Worm (Caenorhabditis elegans): ENCODE data around the gene abu-10.

Gene abu-10

DNA sequence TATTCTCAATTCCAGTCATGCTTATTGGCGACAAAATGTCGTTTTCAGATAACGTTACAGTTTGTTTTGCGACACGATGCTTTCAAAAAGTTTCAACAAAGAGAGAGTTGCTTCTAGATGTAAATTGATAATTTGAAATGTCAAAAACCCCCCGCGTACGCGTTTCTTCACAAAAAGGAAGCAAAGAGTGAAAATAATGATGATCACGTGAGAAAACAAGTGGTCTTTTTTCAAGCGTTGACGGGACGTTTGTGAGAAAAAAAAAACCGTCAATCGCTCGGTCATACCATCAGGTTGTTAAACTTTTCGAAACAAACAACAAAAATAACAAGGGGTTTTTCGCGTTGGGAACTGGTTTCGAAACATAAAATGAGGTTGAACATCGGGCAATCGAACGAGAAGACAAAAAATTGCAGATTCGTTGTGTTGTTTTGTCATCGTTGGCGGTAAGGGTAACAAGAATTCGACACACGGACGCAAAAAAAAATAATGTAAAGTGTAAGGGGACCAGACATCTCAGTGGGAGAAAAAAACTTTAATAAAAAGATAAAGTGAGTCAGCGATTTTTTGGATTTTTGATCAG is 34.2 kb downstream of the abu-10 start (continued):
- no peak for TF ChIP-seq hrde-1 (tag; optimal IDR thresholded peaks at IDR 0.05; ENCODE audit: borderline replicate concordance)
- peak; percentile 45 for TF ChIP-seq attf-5 (GFP tag; optimal IDR thresholded peaks at IDR 0.05)
- no peak for TF ChIP-seq gei-17 (GFP tag; optimal IDR thresholded peaks at IDR 0.05)
- no peak for TF ChIP-seq B0019.2 (GFP tag; conservative IDR thresholded peaks at IDR 0.05)
- no peak for TF ChIP-seq F55B11.4 (tag; optimal IDR thresholded peaks at IDR 0.05; ENCODE audit: borderline replicate concordance, insufficient read depth)
- no peak for TF ChIP-seq mes-4 (tag; optimal IDR thresholded peaks at IDR 0.05)
- no peak for TF ChIP-seq egrh-3 (GFP tag; IDR thresholded peaks at IDR 0.05)
- TF ChIP-seq rpc-1 (optimal IDR thresholded peaks at IDR 0.05): no peak
- TF ChIP-seq rpc-1 (tag; optimal IDR thresholded peaks at IDR 0.05): no peak
- no peak for TF ChIP-seq T07F8.4 (tag; optimal IDR thresholded peaks at IDR 0.05)
- no peak for TF ChIP-seq ceh-91 (GFP tag; IDR thresholded peaks at IDR 0.05)
- TF ChIP-seq K11D2.4 (GFP tag; IDR thresholded peaks at IDR 0.05): peak; percentile 51; the same call in 1 of the 2 replicates
- TF ChIP-seq B0336.3 (GFP tag; IDR thresholded peaks at IDR 0.05): 0 out of 2 replicates have a peak, but pooled peaks have one; percentile 43
- no peak for TF ChIP-seq ceh-58 (GFP tag; IDR thresholded peaks at IDR 0.05)
- no peak for TF ChIP-seq mel-28 (tag; optimal IDR thresholded peaks at IDR 0.05; ENCODE audit: borderline replicate concordance)
- no peak for TF ChIP-seq Y67H2A.10 (GFP tag; conservative IDR thresholded peaks at IDR 0.05)
- TF ChIP-seq unc-130 (GFP tag; optimal IDR thresholded peaks at IDR 0.05): no peak
- TF ChIP-seq nhr-120 (GFP tag; IDR thresholded peaks at IDR 0.05): no peak
- no peak for TF ChIP-seq tbx-9 (tag; optimal IDR thresholded peaks at IDR 0.05; ENCODE audit: borderline replicate concordance)
- no peak for TF ChIP-seq F57A8.1 (GFP tag; optimal IDR thresholded peaks at IDR 0.05)
- no peak for TF ChIP-seq ekl-4 (GFP tag; IDR thresholded peaks at IDR 0.05)
- TF ChIP-seq ceh-40 (GFP tag; IDR thresholded peaks at IDR 0.05): no peak
- peak; percentile 59; the same call in 1 of the 2 replicates for TF ChIP-seq nfyb-1 (GFP tag; IDR thresholded peaks at IDR 0.05)
- TF ChIP-seq die-1 (tag; optimal IDR thresholded peaks at IDR 0.05): no peak
- TF ChIP-seq aptf-3 (GFP tag; IDR thresholded peaks at IDR 0.05): no peak
- peak; percentile 27 for TF ChIP-seq nhr-90 (tag; optimal IDR thresholded peaks at IDR 0.05)
- TF ChIP-seq mcd-1 (GFP tag; IDR thresholded peaks at IDR 0.05): no peak
- no peak for TF ChIP-seq nhr-27 (tag; optimal IDR thresholded peaks at IDR 0.05)
- no peak for TF ChIP-seq egl-18 (GFP tag; IDR thresholded peaks at IDR 0.05)
- no peak for TF ChIP-seq Y56A3A.18 (GFP tag; IDR thresholded peaks at IDR 0.05)
- no peak for TF ChIP-seq ZK185.1 (tag; optimal IDR thresholded peaks at IDR 0.05; ENCODE audit: poor library complexity, severe bottlenecking)
- TF ChIP-seq mxl-1 (tag; optimal IDR thresholded peaks at IDR 0.05): no peak
- no peak for TF ChIP-seq madf-6 (GFP tag; IDR thresholded peaks at IDR 0.05)
- no peak for TF ChIP-seq lin-35 (GFP tag; optimal IDR thresholded peaks at IDR 0.05)
- no peak for TF ChIP-seq F57C9.4 (tag; optimal IDR thresholded peaks at IDR 0.05)
- TF ChIP-seq lsl-1 (GFP tag; optimal IDR thresholded peaks at IDR 0.05): no peak
- no peak for TF ChIP-seq lir-1 (GFP tag; conservative IDR thresholded peaks at IDR 0.05)
- no peak for TF ChIP-seq lin-26 (GFP tag; IDR thresholded peaks at IDR 0.05)
- no peak for TF ChIP-seq D2030.7 (GFP tag; IDR thresholded peaks at IDR 0.05)
- no peak for TF ChIP-seq F33H1.4 (GFP tag; IDR thresholded peaks at IDR 0.05)
- no peak for TF ChIP-seq snpc-4 (GFP tag; optimal IDR thresholded peaks at IDR 0.05)
- TF ChIP-seq snpc-4 (tag; optimal IDR thresholded peaks at IDR 0.05): peak in 1 of 4 experiments; percentile 39
- peak; percentile 52 to 81 for TF ChIP-seq let-607 (tag; optimal IDR thresholded peaks at IDR 0.05)
- TF ChIP-seq rcor-1 (GFP tag; IDR thresholded peaks at IDR 0.05): no peak
- no peak for TF ChIP-seq C17E4.6 (GFP tag; IDR thresholded peaks at IDR 0.05)
- no peak for TF ChIP-seq F39B2.1 (GFP tag; IDR thresholded peaks at IDR 0.05)
- no peak for TF ChIP-seq zim-3 (tag; optimal IDR thresholded peaks at IDR 0.05)
- TF ChIP-seq lin-40 (tag; optimal IDR thresholded peaks at IDR 0.05): peak; percentile 77
- TF ChIP-seq let-526 (GFP tag; IDR thresholded peaks at IDR 0.05): no peak
